Worm (Caenorhabditis elegans) whole organism, L1 larva: ENCODE results near the gene ZK512.10.

Experiments
- C16A3.4 ChIP-seq: fragments of 150-350 bp; optimal IDR thresholded peaks from 2 replicates; lab custom pipeline; 2014; ENCODE audit warnings: missing biosample characterization, missing genetic modification characterization
- C34B4.2 ChIP-seq: sonication (generic microtip); optimal IDR thresholded peaks from 2 replicates; lab custom pipeline; 2017; ENCODE audit warnings: mild to moderate bottlenecking, missing genetic modification characterization, missing compliant biosample characterization
- F16B12.6 ChIP-seq: fragments of 150-350 bp; optimal IDR thresholded peaks from 2 replicates; lab custom pipeline; 2014; ENCODE audit warnings: missing biosample characterization, missing genetic modification characterization
- aha-1 ChIP-seq: fragments of 150-350 bp; optimal IDR thresholded peaks from 2 replicates; lab custom pipeline; 2014; ENCODE audit warnings: missing biosample characterization, missing genetic modification characterization
- alr-1 ChIP-seq: fragments of 200-800 bp; sonication (Bioruptor generic); optimal IDR thresholded peaks from 2 replicates; lab custom pipeline; 2018; ENCODE audit warnings: borderline replicate concordance, mild to moderate bottlenecking, missing genetic modification characterization, missing compliant biosample characterization
- ama-1 ChIP-seq: fragments of 150-350 bp; optimal IDR thresholded peaks from 2 replicates; lab custom pipeline; 2014
- blmp-1 ChIP-seq: fragments of 150-350 bp; optimal IDR thresholded peaks from 2 replicates; lab custom pipeline; 2014; ENCODE audit warnings: missing biosample characterization, missing genetic modification characterization
- ceh-63 ChIP-seq: fragments of 200-800 bp; sonication (Bioruptor generic); optimal IDR thresholded peaks from 2 replicates; lab custom pipeline; 2018; ENCODE audit warnings: mild to moderate bottlenecking, missing genetic modification characterization, missing compliant biosample characterization
- ceh-8 ChIP-seq: fragments of 200-800 bp; sonication (Bioruptor generic); optimal IDR thresholded peaks from 2 replicates; lab custom pipeline; 2018; ENCODE audit warnings: mild to moderate bottlenecking, missing genetic modification characterization, moderate library complexity, missing compliant biosample characterization
- ces-1 ChIP-seq: fragments of 150-350 bp; optimal IDR thresholded peaks from 2 replicates; lab custom pipeline; 2014; ENCODE audit warnings: missing biosample characterization, missing genetic modification reagents, missing genetic modification characterization
- dpl-1 ChIP-seq, 3 experiments: fragments of 150-350 bp in 2 of 3; sonication (generic microtip) in 1 of 3; optimal IDR thresholded peaks; 2 replicates each; lab custom pipeline; 2014 to 2017; ENCODE audit warnings: missing biosample characterization in 3 of 3, missing genetic modification characterization in 3 of 3, missing genetic modification reagents in 3 of 3
- egl-27 ChIP-seq, 2 experiments: fragments of 150-350 bp in 1 of 2; sonication (generic microtip); optimal IDR thresholded peaks; 3 replicates each; lab custom pipeline; 2017 to 2018; ENCODE audit warnings: missing biosample characterization in 2 of 2, missing genetic modification characterization in 2 of 2, missing genetic modification reagents in 2 of 2
- elt-3 ChIP-seq, 6 experiments: fragments of 150-350 bp in 1 of 6; sonication (generic microtip); optimal IDR thresholded peaks; 2 replicates each; lab custom pipeline; 2017 to 2018; ENCODE audit warnings: missing biosample characterization in 6 of 6, missing genetic modification characterization in 6 of 6, inconsistent platforms in 1 of 6
- fkh-4 ChIP-seq: sonication (generic microtip); optimal IDR thresholded peaks from 2 replicates; lab custom pipeline; 2016; ENCODE audit warnings: missing compliant biosample characterization, missing genetic modification characterization, borderline replicate concordance
- fos-1 ChIP-seq: fragments of 150-350 bp; optimal IDR thresholded peaks from 2 replicates; lab custom pipeline; 2014; ENCODE audit warnings: missing biosample characterization, missing genetic modification characterization
- grh-1 ChIP-seq: fragments of 200-800 bp; sonication (Bioruptor generic); IDR thresholded peaks from 2 replicates; pipeline ENCODE4 v1.3.6; 2022; ENCODE audit warnings: missing genetic modification reagents, missing genetic modification characterization, missing compliant biosample characterization
- hpl-2 ChIP-seq: fragments of 150-350 bp; optimal IDR thresholded peaks from 2 replicates; lab custom pipeline; 2014; ENCODE audit warnings: missing biosample characterization, missing genetic modification reagents, missing genetic modification characterization
- jun-1 ChIP-seq: fragments of 150-350 bp; optimal IDR thresholded peaks from 2 replicates; lab custom pipeline; 2014; ENCODE audit warnings: missing biosample characterization, missing genetic modification reagents, missing genetic modification characterization
- lin-14 ChIP-seq: fragments of 200-800 bp; sonication (Bioruptor generic); optimal IDR thresholded peaks from 2 replicates; lab custom pipeline; 2018; ENCODE audit warnings: mild to moderate bottlenecking, missing genetic modification characterization, moderate library complexity, missing compliant biosample characterization
- lsy-2 ChIP-seq, 2 experiments: fragments of 150-350 bp; optimal IDR thresholded peaks; 2 replicates each; lab custom pipeline; 2014; ENCODE audit warnings: missing biosample characterization in 2 of 2, missing genetic modification characterization in 2 of 2
- mef-2 ChIP-seq: fragments of 150-350 bp; optimal IDR thresholded peaks from 2 replicates; lab custom pipeline; 2014; ENCODE audit warnings: missing biosample characterization, missing genetic modification characterization
- mep-1 ChIP-seq: fragments of 150-350 bp; optimal IDR thresholded peaks from 2 replicates; lab custom pipeline; 2014; ENCODE audit warnings: missing biosample characterization, missing genetic modification characterization
- nhr-11 ChIP-seq: fragments of 150-350 bp; optimal IDR thresholded peaks from 2 replicates; lab custom pipeline; 2014; ENCODE audit warnings: missing biosample characterization, missing genetic modification characterization
- nhr-12 ChIP-seq: sonication (generic microtip); optimal IDR thresholded peaks from 2 replicates; lab custom pipeline; 2017; ENCODE audit warnings: missing biosample characterization, missing genetic modification characterization
- nhr-20 ChIP-seq: sonication (generic microtip); optimal IDR thresholded peaks from 2 replicates; lab custom pipeline; 2016; ENCODE audit warnings: mild to moderate bottlenecking, missing genetic modification characterization, missing compliant biosample characterization
- nhr-237 ChIP-seq: fragments of 150-350 bp; optimal IDR thresholded peaks from 2 replicates; lab custom pipeline; 2014; ENCODE audit warnings: missing biosample characterization, missing genetic modification characterization
- nhr-28 ChIP-seq: fragments of 150-350 bp; optimal IDR thresholded peaks from 2 replicates; lab custom pipeline; 2014; ENCODE audit warnings: missing biosample characterization, missing genetic modification characterization
- nhr-47 ChIP-seq: sonication (generic microtip); optimal IDR thresholded peaks from 2 replicates; lab custom pipeline; 2016; ENCODE audit warnings: mild to moderate bottlenecking, missing genetic modification characterization, moderate library complexity, missing compliant biosample characterization
- nhr-84 ChIP-seq: sonication (generic microtip); optimal IDR thresholded peaks from 2 replicates; lab custom pipeline; 2017; ENCODE audit warnings: missing biosample characterization, missing genetic modification characterization
- nhr-85 ChIP-seq: sonication (generic microtip); peaks from one replicate; lab custom pipeline; 2016; ENCODE audit warnings: missing genetic modification characterization, inconsistent platforms, missing compliant biosample characterization
- pag-3 ChIP-seq: sonication (generic microtip); optimal IDR thresholded peaks from 2 replicates; lab custom pipeline; 2017; ENCODE audit warnings: missing genetic modification characterization, mild to moderate bottlenecking, missing compliant biosample characterization, antibody characterized with exemption, borderline replicate concordance; ENCODE audit not compliant: insufficient read depth
- rnt-1 ChIP-seq: sonication (generic microtip); optimal IDR thresholded peaks from 2 replicates; lab custom pipeline; 2016; ENCODE audit warnings: mild to moderate bottlenecking, missing genetic modification characterization, moderate library complexity, missing compliant biosample characterization
- tlp-1 ChIP-seq: fragments of 150-350 bp; optimal IDR thresholded peaks from 2 replicates; lab custom pipeline; 2014; ENCODE audit warnings: missing biosample characterization, missing genetic modification characterization
- unc-130 ChIP-seq: fragments of 150-350 bp; optimal IDR thresholded peaks from 2 replicates; lab custom pipeline; 2017; ENCODE audit warnings: missing biosample characterization, missing genetic modification characterization, inconsistent platforms
- unc-30 ChIP-seq: sonication (generic microtip); optimal IDR thresholded peaks from 2 replicates; lab custom pipeline; 2017; ENCODE audit warnings: missing biosample characterization, missing genetic modification characterization
- vab-15 ChIP-seq: sonication (generic microtip); optimal IDR thresholded peaks from 2 replicates; lab custom pipeline; 2017; ENCODE audit warnings: missing genotype, mild to moderate bottlenecking, missing genetic modification characterization, missing compliant biosample characterization
- xbp-1 ChIP-seq: sonication (generic microtip); optimal IDR thresholded peaks from 2 replicates; lab custom pipeline; 2016; ENCODE audit warnings: missing genetic modification characterization, missing compliant biosample characterization
- ztf-11 ChIP-seq, 2 experiments: sonication (generic microtip); optimal IDR thresholded peaks; 2 replicates each; lab custom pipeline; 2016 to 2017; ENCODE audit warnings: missing genetic modification characterization in 2 of 2, missing biosample characterization in 1 of 2, missing compliant biosample characterization in 1 of 2

ZK512.10 gene

DNA sequence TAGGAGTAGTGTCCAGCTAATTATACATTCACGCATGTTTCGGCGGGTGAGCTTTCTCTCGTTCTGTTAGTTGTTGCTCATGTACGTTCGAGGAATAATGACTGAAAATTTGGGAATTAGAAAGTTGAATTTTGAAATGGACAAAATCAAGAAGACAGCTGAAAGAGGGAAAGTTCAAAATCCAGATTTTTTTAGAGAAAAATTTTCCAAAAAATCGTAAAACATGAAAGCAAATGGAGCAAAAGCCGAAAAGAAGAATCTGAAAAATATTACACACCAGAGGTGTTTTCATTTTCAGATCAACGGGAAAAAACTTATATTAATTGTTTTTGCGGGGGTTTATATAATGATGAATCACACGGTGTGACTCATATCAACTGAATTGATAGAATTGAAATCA is 42.0 kb downstream of the ZK512.10 start, which contains the start of gene ina-1:
ina-1 (minus strand) TSS at position 101 of the 400 bp plus-strand sequence.
- no peak for TF ChIP-seq nhr-47 (tag; lab: Kevin White, UChicago)
- no peak for TF ChIP-seq tlp-1 (tag; lab: Kevin White, UChicago)
- TF ChIP-seq ceh-63 (GFP tag; lab: Kevin White, UChicago): no peak
- no peak for TF ChIP-seq egl-27 (tag; optimal IDR thresholded peaks at IDR 0.05; lab: Kevin White, UChicago)
- no peak for TF ChIP-seq ces-1
- TF ChIP-seq blmp-1 (tag; lab: Kevin White, UChicago): no peak
- no peak for TF ChIP-seq alr-1
- TF ChIP-seq C16A3.4 (tag; lab: Kevin White, UChicago): no peak
- no peak for TF ChIP-seq fkh-4 (tag; lab: Kevin White, UChicago)
- no peak for TF ChIP-seq hpl-2 (GFP tag; lab: Kevin White, UChicago)
- no peak for TF ChIP-seq lsy-2 (tag; optimal IDR thresholded peaks at IDR 0.05; lab: Kevin White, UChicago)
- no peak for TF ChIP-seq xbp-1 (tag; lab: Kevin White, UChicago)

DNA sequence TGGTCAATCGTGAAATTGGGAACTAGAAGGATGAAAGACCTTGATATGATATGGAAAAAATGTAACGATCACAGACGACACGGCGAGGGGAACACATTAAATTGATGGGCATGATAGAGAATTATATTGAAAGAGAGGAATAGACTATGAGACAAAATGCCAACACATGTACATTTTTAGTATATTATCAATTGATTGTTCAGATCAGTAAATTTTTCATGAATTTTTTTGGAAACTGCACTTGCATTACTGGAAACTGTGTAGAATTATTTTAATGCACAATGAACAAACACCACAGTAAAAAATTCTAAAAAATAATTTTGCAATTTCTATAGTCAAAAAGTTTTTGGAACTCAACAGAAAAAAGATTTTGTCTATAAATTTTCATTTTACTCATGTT is 42.6 kb downstream of the ZK512.10 start:
- no peak for TF ChIP-seq ama-1 (lab: Kevin White, UChicago)
- TF ChIP-seq aha-1: no peak
- TF ChIP-seq grh-1 (GFP tag; lab: Robert Waterston, UW): no peak
- no peak for TF ChIP-seq unc-130
- peak; percentile 68 for TF ChIP-seq pag-3
- TF ChIP-seq nhr-84 (tag; lab: Kevin White, UChicago): no peak
- TF ChIP-seq F16B12.6 (tag; lab: Kevin White, UChicago): no peak
- TF ChIP-seq alr-1: no peak
- TF ChIP-seq elt-3 (tag; optimal IDR thresholded peaks at IDR 0.05; lab: Kevin White, UChicago): peak in 2 of 6 experiments; percentile 20 to 48
- peak; percentile 60 for TF ChIP-seq nhr-85 (tag; lab: Kevin White, UChicago)
- no peak for TF ChIP-seq nhr-12 (tag; lab: Kevin White, UChicago)
- TF ChIP-seq ceh-8 (GFP tag; lab: Kevin White, UChicago): no peak
- peak; percentile 23 for TF ChIP-seq lin-14 (GFP tag; lab: Kevin White, UChicago)
- TF ChIP-seq nhr-11 (tag; lab: Kevin White, UChicago): no peak
- TF ChIP-seq nhr-28: no peak
- TF ChIP-seq nhr-237 (tag; lab: Kevin White, UChicago): no peak
- no peak for TF ChIP-seq jun-1 (tag; lab: Kevin White, UChicago)
- TF ChIP-seq C34B4.2 (tag; lab: Kevin White, UChicago): no peak
- TF ChIP-seq ztf-11 (tag; optimal IDR thresholded peaks at IDR 0.05; lab: Kevin White, UChicago): no peak

DNA sequence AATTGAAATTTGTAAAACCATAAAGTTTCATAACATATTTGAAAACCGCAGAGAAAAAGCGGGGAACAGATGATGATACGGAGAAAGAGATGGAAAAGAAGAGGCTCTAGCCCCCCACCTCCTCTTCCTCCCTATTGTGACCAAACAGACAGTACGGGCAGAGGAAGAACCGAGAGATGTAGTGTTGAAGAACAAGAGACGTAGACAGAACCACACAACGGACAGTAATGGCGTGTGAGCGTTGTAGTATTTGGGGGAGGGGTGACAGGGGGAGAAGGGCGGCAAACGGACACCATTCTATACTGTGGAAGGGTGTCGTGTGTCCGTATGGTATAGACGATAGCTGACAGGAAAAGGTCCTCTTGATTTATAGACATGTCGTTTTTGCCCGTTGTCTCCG is 45.3 kb downstream of the ZK512.10 start:
- no peak for TF ChIP-seq elt-3 (tag; optimal IDR thresholded peaks at IDR 0.05; lab: Kevin White, UChicago)
- no peak for TF ChIP-seq nhr-47 (tag; lab: Kevin White, UChicago)
- peak; percentile 6 for TF ChIP-seq rnt-1
- no peak for TF ChIP-seq ama-1 (lab: Kevin White, UChicago)
- TF ChIP-seq nhr-12 (tag; lab: Kevin White, UChicago): no peak
- TF ChIP-seq mep-1 (tag; lab: Kevin White, UChicago): peak; percentile 2
- no peak for TF ChIP-seq dpl-1 (GFP tag; optimal IDR thresholded peaks at IDR 0.05; lab: Kevin White, UChicago)
- peak; percentile 29 for TF ChIP-seq lin-14 (GFP tag; lab: Kevin White, UChicago)
- peak; percentile 43 for TF ChIP-seq blmp-1 (tag; lab: Kevin White, UChicago)
- TF ChIP-seq ztf-11 (tag; optimal IDR thresholded peaks at IDR 0.05; lab: Kevin White, UChicago): peak in 1 of 2 experiments; percentile 18
- TF ChIP-seq mef-2: no peak
- TF ChIP-seq nhr-20 (tag; lab: Kevin White, UChicago): peak; percentile 11
- no peak for TF ChIP-seq unc-30 (tag; lab: Kevin White, UChicago)
- no peak for TF ChIP-seq tlp-1 (tag; lab: Kevin White, UChicago)
- no peak for TF ChIP-seq C16A3.4 (tag; lab: Kevin White, UChicago)
- no peak for TF ChIP-seq fos-1 (tag; lab: Kevin White, UChicago)
- no peak for TF ChIP-seq ceh-63 (GFP tag; lab: Kevin White, UChicago)
- TF ChIP-seq vab-15 (tag; lab: Kevin White, UChicago): no peak
